Worm (Caenorhabditis elegans): ENCODE results near the gene bre-3.

DNA sequence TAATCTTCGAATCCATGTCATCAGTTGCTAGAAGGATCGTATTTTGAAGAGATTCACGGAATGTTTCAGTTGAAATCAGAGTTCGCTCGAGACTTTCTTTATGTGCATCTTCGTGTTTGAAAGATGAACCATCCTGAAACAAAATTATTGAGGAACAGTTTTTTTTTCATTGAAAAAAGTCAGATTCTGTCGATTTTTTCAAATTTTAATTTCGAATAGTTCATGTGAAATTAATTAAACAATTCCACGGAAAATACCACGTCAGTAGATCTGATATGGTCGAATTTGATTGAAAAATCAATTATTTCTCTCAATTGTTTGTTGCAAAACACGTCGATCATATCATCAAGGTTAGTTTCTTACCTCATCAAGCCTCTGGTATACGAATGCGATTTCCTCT is 45.9 kb downstream of the bre-3 start, which contains the start of gene F54C8.1:
- TF ChIP-seq egl-27 (tag; optimal IDR thresholded peaks at IDR 0.05): no peak
- no peak for TF ChIP-seq ama-1 (optimal IDR thresholded peaks at IDR 0.05)
- TF ChIP-seq ztf-4 (tag; optimal IDR thresholded peaks at IDR 0.05): no peak
- TF ChIP-seq ZK546.5 (tag; optimal IDR thresholded peaks at IDR 0.05): no peak
- TF ChIP-seq unc-39 (tag; optimal IDR thresholded peaks at IDR 0.05): no peak
- no peak for TF ChIP-seq nhr-25 (tag; optimal IDR thresholded peaks at IDR 0.05)
